Worm (Caenorhabditis elegans) whole organism, L2 larva: ENCODE data around the gene praf-3.

Experiments used
- C34F6.9 ChIP-seq: fragments of 150-350 bp; optimal IDR thresholded peaks from 2 replicates; lab custom pipeline; 2014; ENCODE audit warnings: missing biosample characterization, missing genetic modification characterization
- F13H6.1 ChIP-seq: sonication (generic microtip); optimal IDR thresholded peaks from 2 replicates; lab custom pipeline; 2016; ENCODE audit warnings: missing genetic modification characterization, missing compliant biosample characterization
- dmd-4 ChIP-seq: sonication (generic microtip); optimal IDR thresholded peaks from 2 replicates; lab custom pipeline; 2017; ENCODE audit warnings: missing biosample characterization, missing genetic modification characterization
- fos-1 ChIP-seq: fragments of 150-350 bp; optimal IDR thresholded peaks from 2 replicates; lab custom pipeline; 2014; ENCODE audit warnings: missing biosample characterization, missing genetic modification characterization
- nhr-10 ChIP-seq: sonication (generic microtip); optimal IDR thresholded peaks from 2 replicates; lab custom pipeline; 2017; ENCODE audit warnings: missing biosample characterization, missing genetic modification characterization
- nhr-6 ChIP-seq: fragments of 150-350 bp; optimal IDR thresholded peaks from 2 replicates; lab custom pipeline; 2014; ENCODE audit warnings: missing biosample characterization, missing genetic modification characterization
- sma-3 ChIP-seq: sonication (generic microtip); optimal IDR thresholded peaks from 2 replicates; lab custom pipeline; 2016; ENCODE audit warnings: missing genetic modification reagents, missing genetic modification characterization, missing compliant biosample characterization
- sma-9 ChIP-seq, 2 experiments: fragments of 150-350 bp in 1 of 2; sonication (generic microtip) in 1 of 2; optimal IDR thresholded peaks; 2 replicates each; lab custom pipeline; 2014 to 2016; ENCODE audit warnings: missing genetic modification characterization in 2 of 2, mild to moderate bottlenecking in 1 of 2, missing biosample characterization in 1 of 2, missing compliant biosample characterization in 1 of 2, missing genetic modification reagents in 1 of 2, moderate library complexity in 1 of 2

praf-3 gene

DNA sequence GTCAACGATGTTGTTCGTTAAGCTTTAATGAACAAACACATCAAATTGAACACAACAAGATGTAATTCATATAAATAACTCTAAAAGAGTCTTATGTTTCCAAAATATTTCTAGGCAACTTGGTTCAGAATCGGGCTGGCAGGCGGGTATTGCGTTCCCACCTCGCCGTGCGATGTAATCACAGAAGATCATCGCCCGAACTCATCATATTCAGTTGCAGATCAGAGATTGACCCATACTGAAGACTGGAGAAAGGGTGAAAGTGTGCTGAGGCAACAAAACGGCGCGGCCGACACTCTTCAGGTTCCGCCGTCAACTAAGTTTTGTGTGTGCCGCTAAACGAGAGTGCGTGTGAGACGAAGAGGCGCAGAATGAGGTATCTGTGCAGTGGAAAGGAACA is 48.7 kb downstream of the praf-3 start (continued):
- TF ChIP-seq C34F6.9 (tag; lab: Kevin White, UChicago) (peak; percentile 60), sma-3 (GFP tag; lab: Kevin White, UChicago) (peak; percentile 95), nhr-10 (tag; lab: Kevin White, UChicago) (peak; percentile 27), dmd-4 (no peak), fos-1 (peak; percentile 86), sma-9 (GFP tag; optimal IDR thresholded peaks at IDR 0.05; lab: Kevin White, UChicago) (peak; percentile 89), sma-9 (tag; optimal IDR thresholded peaks at IDR 0.05; lab: Kevin White, UChicago) (no peak), nhr-6 (tag; lab: Kevin White, UChicago) (peak; percentile 50), F13H6.1 (tag; lab: Kevin White, UChicago) (peak; percentile 81)
